Worm (Caenorhabditis elegans): ENCODE data around the gene B0334.13.

Gene B0334.13

ce11 chrII:11484600-11484999, 3.5 kb upstream of the B0334.13 start (continued):
- TF ChIP-seq lsy-27 (tag; optimal IDR thresholded peaks at IDR 0.05; ENCODE audit: borderline replicate concordance, insufficient read depth) (peak; percentile 72), Y67H2A.10 (GFP tag; conservative IDR thresholded peaks at IDR 0.05) (0 out of 2 replicates have a peak, but pooled peaks have one; percentile 50), T07F8.4 (tag; optimal IDR thresholded peaks at IDR 0.05) (peak; percentile 93), ztf-6 (GFP tag; IDR thresholded peaks at IDR 0.05) (peak; percentile 90), hlh-26 (GFP tag; conservative IDR thresholded peaks at IDR 0.05) (0 out of 2 replicates have a peak, but pooled peaks have one; percentile 25), hmg-1.2 (GFP tag; IDR thresholded peaks at IDR 0.05) (peak; percentile 85), sea-2 (GFP tag; IDR thresholded peaks at IDR 0.05) (peak; percentile 86), B0019.2 (GFP tag; conservative IDR thresholded peaks at IDR 0.05) (peak; percentile 72), ama-1 (optimal IDR thresholded peaks at IDR 0.05) (no peak), ama-1 (GFP tag; optimal IDR thresholded peaks at IDR 0.05) (peak; percentile 92 to 93), die-1 (tag; optimal IDR thresholded peaks at IDR 0.05) (peak; percentile 98), ets-4 (GFP tag; optimal IDR thresholded peaks at IDR 0.05) (peak; percentile 94), dpff-1 (tag; optimal IDR thresholded peaks at IDR 0.05) (peak; percentile 52), aptf-2 (GFP tag; conservative IDR thresholded peaks at IDR 0.05) (0 out of 2 replicates have a peak, but pooled peaks have one; percentile 58), F37B4.10 (GFP tag; IDR thresholded peaks at IDR 0.05) (0 out of 2 replicates have a peak, but pooled peaks have one; percentile 76), zfh-2 (GFP tag; conservative IDR thresholded peaks at IDR 0.05) (peak; percentile 83), ceh-100 (GFP tag; IDR thresholded peaks at IDR 0.05) (peak; percentile 82), Y53G8AR.9 (GFP tag; conservative IDR thresholded peaks at IDR 0.05) (peak; percentile 83; the same call in 1 of the 2 replicates), K11D2.4 (GFP tag; IDR thresholded peaks at IDR 0.05) (peak; percentile 72), let-607 (tag; optimal IDR thresholded peaks at IDR 0.05) (peak; percentile 67 to 78), lir-1 (GFP tag; conservative IDR thresholded peaks at IDR 0.05) (peak; percentile 84), ztf-28 (GFP tag; IDR thresholded peaks at IDR 0.05) (peak; percentile 75; the same call in 1 of the 2 replicates), ccch-3 (GFP tag; optimal IDR thresholded peaks at IDR 0.05) (peak; percentile 67), hsf-1 (GFP tag; IDR thresholded peaks at IDR 0.05) (peak; percentile 64; the same call in 1 of the 2 replicates), lin-26 (GFP tag; IDR thresholded peaks at IDR 0.05) (peak; percentile 99), snpc-4 (GFP tag; optimal IDR thresholded peaks at IDR 0.05) (peak; percentile 83), snpc-4 (tag; optimal IDR thresholded peaks at IDR 0.05) (peak; percentile 62 to 82 (median 77)), F52B5.7 (tag; optimal IDR thresholded peaks at IDR 0.05) (peak; percentile 98), fkh-3 (tag; optimal IDR thresholded peaks at IDR 0.05) (peak; percentile 97), ceh-27 (GFP tag; optimal IDR thresholded peaks at IDR 0.05) (peak; percentile 94), athp-1 (tag; optimal IDR thresholded peaks at IDR 0.05) (peak; percentile 91), F39B2.1 (GFP tag; IDR thresholded peaks at IDR 0.05) (peak; percentile 85; the same call in 1 of the 2 replicates), ceh-79 (tag; optimal IDR thresholded peaks at IDR 0.05) (peak; percentile 91), F23B12.7 (tag; optimal IDR thresholded peaks at IDR 0.05; ENCODE audit: insufficient read depth) (peak; percentile 89), bed-1 (GFP tag; IDR thresholded peaks at IDR 0.05) (peak; percentile 87; the same call in 1 of the 2 replicates), ceh-40 (GFP tag; IDR thresholded peaks at IDR 0.05) (peak; percentile 71; the same call in 1 of the 2 replicates), B0035.1 (tag; optimal IDR thresholded peaks at IDR 0.05) (peak; percentile 76), dox-1 (GFP tag; IDR thresholded peaks at IDR 0.05) (peak; percentile 94), cebp-2 (GFP tag; IDR thresholded peaks at IDR 0.05) (peak; percentile 97), unc-130 (GFP tag; optimal IDR thresholded peaks at IDR 0.05) (peak; percentile 62), pbrm-1 (GFP tag; IDR thresholded peaks at IDR 0.05) (peak; percentile 91), F57A8.1 (GFP tag; optimal IDR thresholded peaks at IDR 0.05) (peak; percentile 98), ceh-58 (GFP tag; IDR thresholded peaks at IDR 0.05) (peak; percentile 87; the same call in 1 of the 2 replicates), lin-54 (GFP tag; optimal IDR thresholded peaks at IDR 0.05) (peak; percentile 81), sdz-38 (tag; optimal IDR thresholded peaks at IDR 0.05) (no peak), D2030.7 (GFP tag; IDR thresholded peaks at IDR 0.05) (peak; percentile 90), attf-5 (GFP tag; optimal IDR thresholded peaks at IDR 0.05) (peak; percentile 91), madf-3 (GFP tag; IDR thresholded peaks at IDR 0.05) (0 out of 2 replicates have a peak, but pooled peaks have one; percentile 44)
